Worm (Caenorhabditis elegans): ENCODE data around the gene nhr-196.

The nhr-196 gene

ce11 chrV:15735720-15736119 is 50.2 kb downstream of the nhr-196 start, which contains the start of gene str-27:
str-27 (minus strand) TSS chrV:15735820.
- no peak for TF ChIP-seq sdz-38 (tag; optimal IDR thresholded peaks at IDR 0.05)
- TF ChIP-seq Y56A3A.18 (GFP tag; IDR thresholded peaks at IDR 0.05): no peak
- TF ChIP-seq nhr-80 (tag; optimal IDR thresholded peaks at IDR 0.05): no peak
- TF ChIP-seq cebp-1 (GFP tag; IDR thresholded peaks at IDR 0.05): no peak
- TF ChIP-seq cebp-1 (tag; optimal IDR thresholded peaks at IDR 0.05): no peak
- TF ChIP-seq T07F8.4 (tag; optimal IDR thresholded peaks at IDR 0.05): no peak
- TF ChIP-seq let-607 (tag; optimal IDR thresholded peaks at IDR 0.05): no peak
- no peak for TF ChIP-seq K11D2.4 (GFP tag; IDR thresholded peaks at IDR 0.05)
- no peak for TF ChIP-seq C06A6.2 (GFP tag; conservative IDR thresholded peaks at IDR 0.05)
- TF ChIP-seq F22D6.2 (tag; optimal IDR thresholded peaks at IDR 0.05): no peak
